Fruit fly (Drosophila melanogaster) whole organism, embryonic: Measurements from ENCODE around the gene CG12078.

Source experiments
- CG31441 ChIP-seq: fragments of 200-800 bp; sonication (Bioruptor generic); IDR thresholded peaks from 2 replicates; pipeline ENCODE4 v1.3.6; 2022; ENCODE audit warnings: missing biosample characterization, missing genetic modification characterization
- CG6254 ChIP-seq: fragments of 200-800 bp; sonication (Bioruptor generic); optimal IDR thresholded peaks from 3 replicates; lab custom pipeline; 2017; ENCODE audit warnings: mild to moderate bottlenecking, missing biosample characterization, missing genetic modification reagents, missing genetic modification characterization
- Dfd ChIP-seq, 2 experiments: fragments of >200 bp; optimal IDR thresholded peaks; 2 replicates each; lab custom pipeline; 2017; ENCODE audit warnings: missing biosample characterization in 2 of 2, missing genetic modification characterization in 2 of 2
- HLH54F ChIP-seq: fragments of 200-800 bp; sonication (Bioruptor generic); optimal IDR thresholded peaks from 3 replicates; lab custom pipeline; 2016; ENCODE audit warnings: missing biosample characterization, missing genetic modification characterization
- Hr39 ChIP-seq: fragments of >200 bp; optimal IDR thresholded peaks from 2 replicates; lab custom pipeline; 2017
- Ptx1 ChIP-seq: fragments of 200-800 bp; sonication (Bioruptor generic); IDR thresholded peaks from 2 replicates; pipeline ENCODE4 v1.3.6; 2022; ENCODE audit warnings: missing biosample characterization, missing genetic modification characterization
- Spps ChIP-seq: fragments of 200-800 bp; sonication (Bioruptor generic); optimal IDR thresholded peaks from 2 replicates; lab custom pipeline; 2018; ENCODE audit warnings: missing biosample characterization, mild to moderate bottlenecking, missing genetic modification characterization
- abd-A ChIP-seq: fragments of 200-800 bp; sonication (Bioruptor generic); optimal IDR thresholded peaks from 3 replicates; lab custom pipeline; 2019; ENCODE audit warnings: missing biosample characterization, mild to moderate bottlenecking, missing genetic modification characterization, moderate library complexity
- ato ChIP-seq: fragments of 200-800 bp; sonication (Bioruptor generic); IDR thresholded peaks from 2 replicates; pipeline ENCODE4 v1.3.6; 2022; ENCODE audit warnings: missing biosample characterization, missing genetic modification characterization; ENCODE audit not compliant: partially characterized antibody
- gro ChIP-seq: fragments of 200-800 bp; sonication (Bioruptor generic); optimal IDR thresholded peaks from 2 replicates; lab custom pipeline; 2016; ENCODE audit warnings: missing biosample characterization, missing genetic modification characterization
- usp ChIP-seq: fragments of >200 bp; optimal IDR thresholded peaks from 2 replicates; lab custom pipeline; 2017; ENCODE audit warnings: missing biosample characterization, missing genetic modification characterization

dm6 chr3L:3270736-3271135, 26.6 kb upstream of the CG12078 start, which contains the start of gene CG14960:
- no peak for TF ChIP-seq HLH54F (GFP tag; lab: Kevin White, UChicago)
- TF ChIP-seq Dfd (GFP tag; optimal IDR thresholded peaks at IDR 0.05; lab: Kevin White, UChicago): no peak
- TF ChIP-seq abd-A (tag; lab: Kevin White, UChicago): no peak
- TF ChIP-seq CG31441: no peak
- no peak for TF ChIP-seq Spps (tag; lab: Kevin White, UChicago)
- TF ChIP-seq ato (GFP tag; lab: Robert Waterston, UW): no peak
- no peak for TF ChIP-seq Ptx1 (GFP tag; lab: Robert Waterston, UW)
- TF ChIP-seq Hr39 (lab: Kevin White, UChicago): no peak
- TF ChIP-seq usp (GFP tag; lab: Kevin White, UChicago): no peak
- TF ChIP-seq CG6254 (GFP tag; lab: Kevin White, UChicago): no peak
- no peak for TF ChIP-seq gro (GFP tag; lab: Kevin White, UChicago)
